Fruit fly (Drosophila melanogaster): ENCODE data around the gene Arl1.

The Arl1 gene

DNA sequence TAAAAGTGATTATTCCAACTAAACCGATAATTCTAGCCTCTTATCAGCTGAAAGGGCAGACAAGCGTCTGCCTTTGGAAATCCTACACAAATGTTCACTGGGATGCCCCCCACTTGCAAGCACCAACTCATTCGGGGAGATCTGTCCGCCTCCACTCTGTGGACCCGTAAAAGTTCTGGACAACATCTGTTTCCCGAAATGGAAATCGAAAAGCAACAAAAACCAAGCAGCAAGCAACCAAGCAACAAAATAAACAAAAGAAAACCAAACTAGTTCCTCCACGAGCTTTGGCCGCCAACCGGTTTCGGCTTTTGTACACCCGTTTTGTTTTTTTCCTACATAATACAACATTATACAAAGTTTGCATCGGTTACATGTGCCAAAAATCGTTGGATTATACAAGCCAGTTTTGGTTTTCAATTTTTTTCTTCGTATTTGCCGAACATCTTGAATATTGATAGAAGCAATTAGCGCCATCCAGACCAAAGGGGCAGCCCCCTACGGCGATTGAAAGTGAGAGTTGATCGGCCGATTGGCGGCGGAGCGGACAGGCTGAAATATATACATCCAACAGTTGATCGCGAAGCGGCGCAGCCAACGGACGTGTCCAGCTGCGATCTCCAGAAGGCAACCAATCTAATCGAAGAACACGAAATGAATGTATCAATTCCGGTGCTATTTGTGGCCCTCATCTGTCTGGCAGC is 24.2 kb upstream of the Arl1 start, which contains the start of gene CG17032:
Gene CG17032 (plus strand): TSS at position 232 of the 704 bp plus-strand sequence.
- TF ChIP-seq Sox100B (GFP tag; optimal IDR thresholded peaks at IDR 0.05): no peak
- TF ChIP-seq Pdp1 (GFP tag; optimal IDR thresholded peaks at IDR 0.05): peak in 1 of 2 experiments; percentile 95
- no peak for TF ChIP-seq Hr78 (GFP tag; optimal IDR thresholded peaks at IDR 0.05)
- TF ChIP-seq Neu2 (GFP tag; optimal IDR thresholded peaks at IDR 0.05; ENCODE audit: borderline replicate concordance): no peak
- no peak for TF ChIP-seq Abd-B (GFP tag; optimal IDR thresholded peaks at IDR 0.05)
- TF ChIP-seq CG15601 (tag; optimal IDR thresholded peaks at IDR 0.05): peak; percentile 74
- peak; percentile 25; the same call in 1 of the 3 replicates for TF ChIP-seq CG11695 (GFP tag; IDR thresholded peaks at IDR 0.05)
- no peak for TF ChIP-seq CG31441 (GFP tag; IDR thresholded peaks at IDR 0.05)
- peak; percentile 95 for TF ChIP-seq sug (tag; optimal IDR thresholded peaks at IDR 0.05)
- TF ChIP-seq cwo (GFP tag; optimal IDR thresholded peaks at IDR 0.05): peak; percentile 53
- peak; percentile 39 for TF ChIP-seq nom (GFP tag; optimal IDR thresholded peaks at IDR 0.05)
- TF ChIP-seq bsh (GFP tag; optimal IDR thresholded peaks at IDR 0.05): peak in 1 of 2 experiments; percentile 30
- TF ChIP-seq E2f1 (GFP tag; IDR thresholded peaks at IDR 0.05): peak; percentile 26; the same call in 1 of the 2 replicates
- TF ChIP-seq CG6175 (GFP tag; IDR thresholded peaks at IDR 0.05): peak; percentile 51; the same call in 1 of the 3 replicates
- TF ChIP-seq sob (GFP tag; IDR thresholded peaks at IDR 0.05): 0 out of 2 replicates have a peak, but pooled peaks have one; percentile 17
- TF ChIP-seq CG13287 (GFP tag; IDR thresholded peaks at IDR 0.05; ENCODE audit: partially characterized antibody): peak; percentile 28; the same call in 1 of the 2 replicates
- TF ChIP-seq Med (GFP tag): peak; percentile 62
- TF ChIP-seq Ada2b (GFP tag; IDR thresholded peaks at IDR 0.05): peak; percentile 7; the same call in 1 of the 2 replicates
- peak; percentile 2 for TF ChIP-seq ftz-f1 (GFP tag; optimal IDR thresholded peaks at IDR 0.05)
- TF ChIP-seq caup (GFP tag; optimal IDR thresholded peaks at IDR 0.05; ENCODE audit: severe bottlenecking): peak; percentile 15
- peak; percentile 67 for TF ChIP-seq B-H2 (GFP tag; optimal IDR thresholded peaks at IDR 0.05)
- TF ChIP-seq CG6791 (GFP tag; IDR thresholded peaks at IDR 0.05; ENCODE audit: partially characterized antibody): peak; percentile 24; the same call in 1 of the 3 replicates
- no peak for TF ChIP-seq Atf3 (GFP tag; optimal IDR thresholded peaks at IDR 0.05)
- peak; percentile 47 for TF ChIP-seq twi (tag; optimal IDR thresholded peaks at IDR 0.05)
- peak; percentile 96 for TF ChIP-seq CG12769 (tag; optimal IDR thresholded peaks at IDR 0.05)
- TF ChIP-seq Eip74EF (GFP tag; optimal IDR thresholded peaks at IDR 0.05): peak in 1 of 2 experiments; percentile 58
- peak; percentile 4 for TF ChIP-seq MESR4 (GFP tag; optimal IDR thresholded peaks at IDR 0.05)
- no peak for TF ChIP-seq chif (GFP tag; optimal IDR thresholded peaks at IDR 0.05)
- TF ChIP-seq gsb-n (tag; optimal IDR thresholded peaks at IDR 0.05): no peak
- TF ChIP-seq CG9932 (GFP tag; IDR thresholded peaks at IDR 0.05): peak; percentile 40; the same call in 1 of the 2 replicates
- TF ChIP-seq Awh (GFP tag; IDR thresholded peaks at IDR 0.05): peak; percentile 44; the same call in 1 of the 2 replicates
- TF ChIP-seq CG12659 (GFP tag; optimal IDR thresholded peaks at IDR 0.05): no peak
- no peak for TF ChIP-seq Nf-YB (GFP tag; optimal IDR thresholded peaks at IDR 0.05)
- no peak for TF ChIP-seq Meics (GFP tag; optimal IDR thresholded peaks at IDR 0.05)
- peak; percentile 75 for TF ChIP-seq vvl (GFP tag; IDR thresholded peaks at IDR 0.05)
- TF ChIP-seq jigr1 (GFP tag; IDR thresholded peaks at IDR 0.05): no peak
- TF ChIP-seq otp (GFP tag; IDR thresholded peaks at IDR 0.05): peak; percentile 63; the same call in 2 of the 3 replicates
- peak; percentile 65; the same call in 1 of the 4 replicates for TF ChIP-seq chinmo (GFP tag; IDR thresholded peaks at IDR 0.05; ENCODE audit: partially characterized antibody)
- peak; percentile 34 for TF ChIP-seq BtbVII (GFP tag; optimal IDR thresholded peaks at IDR 0.05)
- TF ChIP-seq Adf1 (GFP tag; IDR thresholded peaks at IDR 0.05): peak; percentile 57; the same call in 1 of the 2 replicates
- peak; percentile 26 for TF ChIP-seq CG15514 (GFP tag; optimal IDR thresholded peaks at IDR 0.05)
- TF ChIP-seq gro (GFP tag; optimal IDR thresholded peaks at IDR 0.05): peak; percentile 55
- 0 out of 4 replicates have a peak, but pooled peaks have one; percentile 29 for TF ChIP-seq Dll (GFP tag; IDR thresholded peaks at IDR 0.05; ENCODE audit: partially characterized antibody)
- peak; percentile 90 for TF ChIP-seq CG13894 (tag; optimal IDR thresholded peaks at IDR 0.05)
- TF ChIP-seq Spps (tag; optimal IDR thresholded peaks at IDR 0.05): peak; percentile 2
- no peak for TF ChIP-seq Chrac-16 (GFP tag; optimal IDR thresholded peaks at IDR 0.05)
